Worm (Caenorhabditis elegans) whole organism, midembryonic: ENCODE data around the gene K10G6.9.

ENCODE experiments used
- klf-2 ChIP-seq: fragments of 200-800 bp; sonication (Bioruptor generic); conservative IDR thresholded peaks from 2 replicates; pipeline ENCODE4 v1.3.6; 2022; ENCODE audit warnings: missing genetic modification reagents, missing genetic modification characterization, missing compliant biosample characterization
- ref-1 ChIP-seq: fragments of 200-800 bp; sonication (Bioruptor generic); conservative IDR thresholded peaks from 2 replicates; pipeline ENCODE4 v1.3.6; 2022; ENCODE audit warnings: missing genetic modification reagents, missing genetic modification characterization, missing compliant biosample characterization
- tab-1 ChIP-seq: fragments of 200-800 bp; sonication (Bioruptor generic); IDR thresholded peaks from 2 replicates; pipeline ENCODE4 v1.3.6; 2022; ENCODE audit warnings: missing genetic modification characterization, missing compliant biosample characterization
- ztf-29 ChIP-seq: fragments of 200-800 bp; sonication (Bioruptor generic); IDR thresholded peaks from 2 replicates; pipeline ENCODE4 v1.3.6; 2022; ENCODE audit warnings: missing genetic modification reagents, missing genetic modification characterization, missing compliant biosample characterization

- TF ChIP-seq tab-1 (no peak), klf-2 (GFP tag; lab: Robert Waterston, UW) (no peak), ref-1 (no peak), ztf-29 (GFP tag; lab: Robert Waterston, UW) (no peak)
Observed at ce11 chrII:3955938-3956337, 16.1 kb upstream of the K10G6.9 start.
